Worm (Caenorhabditis elegans) whole organism, midembryonic: ENCODE measurements around the gene F41F3.8.

Experiments used
- klf-2 ChIP-seq: fragments of 200-800 bp; sonication (Bioruptor generic); conservative IDR thresholded peaks from 2 replicates; pipeline ENCODE4 v1.3.6; 2022; ENCODE audit warnings: missing genetic modification reagents, missing genetic modification characterization, missing compliant biosample characterization
- ref-1 ChIP-seq: fragments of 200-800 bp; sonication (Bioruptor generic); conservative IDR thresholded peaks from 2 replicates; pipeline ENCODE4 v1.3.6; 2022; ENCODE audit warnings: missing genetic modification reagents, missing genetic modification characterization, missing compliant biosample characterization

ce11 chrV:4648527-4648926, at the start of gene F41F3.8:
- TF ChIP-seq klf-2 (no peak), ref-1 (no peak)
